Fruit fly (Drosophila melanogaster) whole organism, prepupa: Measurements from ENCODE around the gene NaPi-III.
A peak's percentile ranks its signal among the peaks of the same experiment; 100 is the strongest.

Experiments used
- CG10631 ChIP-seq: fragments of 200-800 bp; sonication (Bioruptor generic); optimal IDR thresholded peaks from 2 replicates; lab custom pipeline; 2016; ENCODE audit warnings: missing biosample characterization, missing genetic modification characterization
- CG10669 ChIP-seq: fragments of 200-800 bp; sonication (Bioruptor generic); optimal IDR thresholded peaks from 3 replicates; lab custom pipeline; 2018; ENCODE audit warnings: missing biosample characterization, mild to moderate bottlenecking, missing genetic modification characterization, moderate library complexity
- CG11294 ChIP-seq: fragments of 200-800 bp; sonication (Bioruptor generic); IDR thresholded peaks from 2 replicates; pipeline ENCODE4 v1.3.6; 2022; ENCODE audit warnings: missing biosample characterization, missing genetic modification characterization
- CG11762 ChIP-seq: fragments of 200-800 bp; sonication (Bioruptor generic); optimal IDR thresholded peaks from 3 replicates; lab custom pipeline; 2016; ENCODE audit warnings: missing biosample characterization, missing genetic modification characterization; ENCODE audit not compliant: insufficient read depth
- CG11902 ChIP-seq: fragments of 200-800 bp; sonication (Bioruptor generic); optimal IDR thresholded peaks from 3 replicates; lab custom pipeline; 2016; ENCODE audit warnings: missing biosample characterization, missing genetic modification characterization
- CG15336 ChIP-seq: fragments of 200-800 bp; sonication (Bioruptor generic); IDR thresholded peaks from 2 replicates; pipeline ENCODE4 v1.3.6; 2022; ENCODE audit warnings: missing biosample characterization, missing genetic modification characterization
- CG1621 ChIP-seq: fragments of 200-800 bp; sonication (Bioruptor generic); optimal IDR thresholded peaks from 3 replicates; lab custom pipeline; 2018; ENCODE audit warnings: missing biosample characterization, mild to moderate bottlenecking, missing genetic modification characterization
- CG16779 ChIP-seq: fragments of 200-800 bp; sonication (Bioruptor generic); optimal IDR thresholded peaks from 3 replicates; lab custom pipeline; 2017; ENCODE audit warnings: missing biosample characterization, mild to moderate bottlenecking, missing genetic modification characterization
- CG3032 ChIP-seq: fragments of 200-800 bp; optimal IDR thresholded peaks from 2 replicates; lab custom pipeline; 2019; ENCODE audit warnings: missing biosample characterization, mild to moderate bottlenecking, missing genetic modification characterization, moderate library complexity
- CG31627 ChIP-seq: fragments of 200-800 bp; sonication (Bioruptor generic); optimal IDR thresholded peaks from 3 replicates; lab custom pipeline; 2016; ENCODE audit warnings: missing biosample characterization, missing genetic modification characterization
- CG34406 ChIP-seq: fragments of 200-800 bp; sonication (Bioruptor generic); optimal IDR thresholded peaks from 3 replicates; lab custom pipeline; 2016; ENCODE audit warnings: missing biosample characterization, missing genetic modification characterization
- CG3919 ChIP-seq: fragments of 200-800 bp; sonication (Bioruptor generic); optimal IDR thresholded peaks from 3 replicates; lab custom pipeline; 2016; ENCODE audit warnings: missing biosample characterization, missing genetic modification characterization
- CG4318 ChIP-seq: fragments of 200-800 bp; sonication (Bioruptor generic); optimal IDR thresholded peaks from 3 replicates; lab custom pipeline; 2017; ENCODE audit warnings: missing biosample characterization, mild to moderate bottlenecking, missing genetic modification characterization
- CG6163 ChIP-seq: fragments of 200-800 bp; sonication (Bioruptor generic); IDR thresholded peaks from 3 replicates; pipeline ENCODE4 v1.3.6; 2022; ENCODE audit warnings: missing biosample characterization, missing genetic modification characterization
- CG6276 ChIP-seq: fragments of 200-800 bp; sonication (Bioruptor generic); optimal IDR thresholded peaks from 2 replicates; lab custom pipeline; 2017; ENCODE audit warnings: missing biosample characterization, mild to moderate bottlenecking, missing genetic modification characterization
- CG6792 ChIP-seq: fragments of 200-800 bp; sonication (Bioruptor generic); optimal IDR thresholded peaks from 3 replicates; lab custom pipeline; 2016; ENCODE audit warnings: missing biosample characterization, missing genetic modification characterization
- CG6808 ChIP-seq: fragments of 200-800 bp; sonication (Bioruptor generic); optimal IDR thresholded peaks from 3 replicates; lab custom pipeline; 2017; ENCODE audit warnings: missing biosample characterization, missing genetic modification characterization, mild to moderate bottlenecking, moderate library complexity, missing genetic modification reagents
- CG6854 ChIP-seq: fragments of 200-800 bp; sonication (Bioruptor generic); optimal IDR thresholded peaks from 2 replicates; lab custom pipeline; 2017; ENCODE audit warnings: missing biosample characterization, mild to moderate bottlenecking, missing genetic modification characterization
- CG8119 ChIP-seq: fragments of 200-800 bp; sonication (Bioruptor generic); IDR thresholded peaks from 3 replicates; pipeline ENCODE4 v1.3.6; 2022; ENCODE audit warnings: missing biosample characterization, missing genetic modification characterization
- CG8319 ChIP-seq: fragments of 200-800 bp; sonication (Bioruptor generic); optimal IDR thresholded peaks from 3 replicates; lab custom pipeline; 2016; ENCODE audit warnings: missing biosample characterization, missing genetic modification characterization
- CG8632 ChIP-seq: fragments of 200-800 bp; sonication (Bioruptor generic); optimal IDR thresholded peaks from 3 replicates; lab custom pipeline; 2016; ENCODE audit warnings: missing biosample characterization, missing genetic modification characterization
- CG9139 ChIP-seq: fragments of 200-800 bp; sonication (Bioruptor generic); optimal IDR thresholded peaks from 3 replicates; lab custom pipeline; 2017; ENCODE audit warnings: missing biosample characterization, mild to moderate bottlenecking, missing genetic modification characterization
- Eip75B ChIP-seq: fragments of 200-800 bp; sonication (Bioruptor generic); optimal IDR thresholded peaks from 3 replicates; lab custom pipeline; 2016; ENCODE audit warnings: missing biosample characterization, missing genetic modification characterization
- Eip78C ChIP-seq: fragments of 200-800 bp; sonication (Bioruptor generic); peaks from one replicate; lab custom pipeline; 2016; ENCODE audit warnings: missing biosample characterization, missing genetic modification characterization
- Eip93F ChIP-seq: fragments of 200-800 bp; sonication (Bioruptor generic); optimal IDR thresholded peaks from 2 replicates; lab custom pipeline; 2016; ENCODE audit warnings: missing biosample characterization, mild to moderate bottlenecking, missing genetic modification characterization
- Ets21C ChIP-seq: fragments of 200-800 bp; sonication (Bioruptor generic); optimal IDR thresholded peaks from 3 replicates; lab custom pipeline; 2016; ENCODE audit warnings: missing biosample characterization, missing genetic modification characterization
- Ets96B ChIP-seq: fragments of 200-800 bp; optimal IDR thresholded peaks from 2 replicates; lab custom pipeline; 2019; ENCODE audit warnings: missing biosample characterization, mild to moderate bottlenecking, missing genetic modification characterization, moderate library complexity
- Gug ChIP-seq: fragments of 200-800 bp; sonication (Bioruptor generic); IDR thresholded peaks from 2 replicates; pipeline ENCODE4 v1.3.6; 2022; ENCODE audit warnings: missing biosample characterization, missing genetic modification characterization
- Hr38 ChIP-seq: sonication (Bioruptor generic); optimal IDR thresholded peaks from 2 replicates; lab custom pipeline; 2016; ENCODE audit warnings: missing biosample characterization, missing genetic modification characterization
- Hr39 ChIP-seq: fragments of 200-800 bp; sonication (Bioruptor generic); optimal IDR thresholded peaks from 2 replicates; lab custom pipeline; 2016; ENCODE audit warnings: missing biosample characterization, missing genetic modification characterization
- Lpt ChIP-seq: fragments of 200-800 bp; sonication (Bioruptor generic); optimal IDR thresholded peaks from 3 replicates; lab custom pipeline; 2016; ENCODE audit warnings: missing biosample characterization, missing genetic modification characterization
- OdsH ChIP-seq: fragments of 200-800 bp; sonication (Bioruptor generic); optimal IDR thresholded peaks from 3 replicates; lab custom pipeline; 2016; ENCODE audit warnings: missing biosample characterization, missing genetic modification characterization
- Smox ChIP-seq: fragments of 200-800 bp; sonication (Bioruptor generic); optimal IDR thresholded peaks from 3 replicates; lab custom pipeline; 2016; ENCODE audit warnings: missing biosample characterization, missing genetic modification characterization
- Sox102F ChIP-seq: fragments of 200-800 bp; sonication (Bioruptor generic); optimal IDR thresholded peaks from 2 replicates; lab custom pipeline; 2016; ENCODE audit warnings: missing biosample characterization, mild to moderate bottlenecking, missing genetic modification characterization
- Sox14 ChIP-seq: fragments of 200-800 bp; sonication (Bioruptor generic); optimal IDR thresholded peaks from 3 replicates; lab custom pipeline; 2016; ENCODE audit warnings: missing biosample characterization, missing genetic modification characterization
- acj6 ChIP-seq: fragments of 200-800 bp; sonication (Bioruptor generic); optimal IDR thresholded peaks from 3 replicates; lab custom pipeline; 2016; ENCODE audit warnings: missing biosample characterization, missing genetic modification characterization
- cyc ChIP-seq: fragments of 200-800 bp; sonication (Bioruptor generic); optimal IDR thresholded peaks from 3 replicates; lab custom pipeline; 2016; ENCODE audit warnings: missing biosample characterization, missing genetic modification characterization
- dac ChIP-seq: fragments of 200-800 bp; sonication (Bioruptor generic); optimal IDR thresholded peaks from 2 replicates; lab custom pipeline; 2017; ENCODE audit warnings: missing biosample characterization, mild to moderate bottlenecking, missing genetic modification characterization
- eg ChIP-seq: fragments of 200-800 bp; sonication (Bioruptor generic); IDR thresholded peaks from 3 replicates; pipeline ENCODE4 v1.3.6; 2022; ENCODE audit warnings: missing biosample characterization, missing genetic modification characterization
- fd59A ChIP-seq: fragments of 200-800 bp; sonication (Bioruptor generic); optimal IDR thresholded peaks from 2 replicates; lab custom pipeline; 2017; ENCODE audit warnings: missing biosample characterization, mild to moderate bottlenecking, missing genetic modification characterization, missing genetic modification reagents
- lz ChIP-seq: fragments of 200-800 bp; sonication (Bioruptor generic); optimal IDR thresholded peaks from 3 replicates; lab custom pipeline; 2016; ENCODE audit warnings: missing biosample characterization, missing genetic modification characterization
- net ChIP-seq: fragments of 200-800 bp; sonication (Bioruptor generic); optimal IDR thresholded peaks from 3 replicates; lab custom pipeline; 2016; ENCODE audit warnings: missing biosample characterization, missing genetic modification characterization
- pdm3 ChIP-seq: fragments of 200-800 bp; sonication (Bioruptor generic); optimal IDR thresholded peaks from 3 replicates; lab custom pipeline; 2016; ENCODE audit warnings: missing biosample characterization, missing genetic modification characterization
- salr ChIP-seq, 2 experiments: fragments of 200-800 bp; sonication (Bioruptor generic); optimal IDR thresholded peaks; 3 replicates each; lab custom pipeline; 2016 to 2018; ENCODE audit warnings: missing biosample characterization in 2 of 2, missing genetic modification characterization in 2 of 2, mild to moderate bottlenecking in 1 of 2
- spab ChIP-seq: fragments of 200-800 bp; sonication (Bioruptor generic); optimal IDR thresholded peaks from 2 replicates; lab custom pipeline; 2017; ENCODE audit warnings: missing biosample characterization, mild to moderate bottlenecking, missing genetic modification characterization, missing genetic modification reagents
- ss ChIP-seq, 2 experiments: fragments of 200-800 bp; sonication (Bioruptor generic); optimal IDR thresholded peaks; 2 replicates in 1 of 2; 3 replicates in 1 of 2; lab custom pipeline; 2017 to 2018; ENCODE audit warnings: mild to moderate bottlenecking in 2 of 2, missing biosample characterization in 2 of 2, missing genetic modification characterization in 2 of 2, moderate library complexity in 1 of 2
- svp ChIP-seq: fragments of 200-800 bp; sonication (Bioruptor generic); peaks from one replicate; lab custom pipeline; 2016; ENCODE audit warnings: missing biosample characterization, missing genetic modification characterization
- topi ChIP-seq: fragments of 200-800 bp; sonication (Bioruptor generic); optimal IDR thresholded peaks from 3 replicates; lab custom pipeline; 2016; ENCODE audit warnings: missing biosample characterization, missing genetic modification characterization
- vri ChIP-seq: fragments of 200-800 bp; sonication (Bioruptor generic); optimal IDR thresholded peaks from 3 replicates; lab custom pipeline; 2016; ENCODE audit warnings: missing biosample characterization, mild to moderate bottlenecking, missing genetic modification characterization

NaPi-III gene

DNA sequence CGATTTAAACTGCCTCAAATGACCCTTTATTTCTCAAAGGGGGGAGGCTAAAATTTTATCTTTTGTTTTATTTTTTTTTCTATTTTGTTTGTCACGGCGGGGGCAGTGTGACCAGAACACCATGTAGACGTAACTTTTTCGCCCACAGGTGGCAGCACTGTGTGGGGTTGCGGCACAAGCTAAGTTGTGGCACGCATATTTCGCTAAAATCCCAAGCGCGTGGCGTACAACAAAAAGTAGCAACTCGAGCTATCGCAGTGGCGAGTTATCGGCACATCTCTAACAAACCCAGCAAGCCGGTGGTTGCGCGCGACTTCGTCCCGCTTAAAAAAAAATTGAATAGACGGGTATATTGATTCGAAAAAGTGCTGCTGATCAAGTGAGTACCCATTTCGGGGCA is at the start of gene NaPi-III, which contains the start of gene Ufd1 (continued):
- peak; percentile 78 for TF ChIP-seq Sox14
- TF ChIP-seq, all 60 proteins: peak for 21

DNA sequence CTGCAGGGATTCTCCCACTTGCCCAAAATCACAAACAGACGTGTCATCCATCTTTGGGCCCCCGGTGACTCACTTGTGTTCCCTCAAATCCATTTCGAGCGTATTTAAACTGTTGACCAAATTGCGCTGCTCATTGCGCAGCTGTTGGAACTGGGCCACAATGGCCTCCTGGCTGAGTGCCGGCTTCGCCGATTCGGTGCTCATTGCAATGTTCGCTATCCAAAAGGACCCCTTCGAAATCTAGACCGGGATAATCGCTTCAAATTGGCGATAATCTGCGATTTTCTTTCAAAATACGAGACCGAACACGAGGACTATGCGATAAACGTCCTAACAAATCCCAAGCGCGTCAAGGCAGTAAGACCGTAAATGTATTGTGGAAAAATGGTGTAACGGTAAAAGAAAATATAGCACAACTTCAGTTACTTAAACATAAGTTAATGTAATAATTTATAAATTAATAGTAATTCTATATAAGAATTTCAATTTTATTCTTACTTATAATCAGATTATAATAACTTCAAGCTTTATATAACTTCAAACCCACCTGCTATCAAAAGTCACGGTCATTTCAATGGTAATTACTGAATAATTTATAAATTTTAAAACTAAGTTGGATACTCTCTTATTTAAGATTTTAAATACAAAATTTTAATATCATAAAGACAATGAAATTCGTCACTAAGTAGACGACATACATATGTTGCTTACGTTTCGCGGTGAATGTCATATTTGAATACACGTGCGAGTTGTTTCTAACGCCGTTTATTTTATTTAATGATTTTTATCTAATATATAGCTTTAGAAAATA is 48.9 kb upstream of the NaPi-III start, which contains the start of the genes Pfdn2 and Noc1:
Gene Pfdn2, minus strand, starts transcription at position 346 of the 811 bp plus-strand sequence.
Gene Noc1, plus strand, starts transcription at position 727 of the 811 bp plus-strand sequence.
- TF ChIP-seq Smox (GFP tag; lab: Kevin White, UChicago) = no peak
- no peak for TF ChIP-seq cyc (GFP tag; lab: Kevin White, UChicago)
- TF ChIP-seq CG6163 = no peak
- no peak for TF ChIP-seq Sox14
- no peak for TF ChIP-seq CG16779 (tag; lab: Kevin White, UChicago)
- TF ChIP-seq CG31627 (GFP tag; lab: Kevin White, UChicago) = peak; percentile 51
- no peak for TF ChIP-seq CG9139 (GFP tag; lab: Kevin White, UChicago)
- TF ChIP-seq Lpt (GFP tag; lab: Kevin White, UChicago) = no peak
- TF ChIP-seq CG15336 (GFP tag; lab: Robert Waterston, UW) = 0 out of 2 replicates have a peak, but pooled peaks have one; percentile 7
- TF ChIP-seq OdsH (GFP tag; lab: Kevin White, UChicago) = no peak
- TF ChIP-seq Sox102F (GFP tag; lab: Kevin White, UChicago) = no peak
- no peak for TF ChIP-seq CG8119 (GFP tag; lab: Robert Waterston, UW)
- TF ChIP-seq CG11294 = peak; percentile 50; the same call in 1 of the 2 replicates
- TF ChIP-seq ss (GFP tag; optimal IDR thresholded peaks at IDR 0.05; lab: Kevin White, UChicago) = no peak
- no peak for TF ChIP-seq CG6276 (GFP tag; lab: Kevin White, UChicago)
- peak; percentile 31 for TF ChIP-seq CG3032
- TF ChIP-seq Gug = peak; percentile 30; the same call in 1 of the 2 replicates
- no peak for TF ChIP-seq net
- TF ChIP-seq salr (GFP tag; optimal IDR thresholded peaks at IDR 0.05; lab: Kevin White, UChicago) = no peak
- TF ChIP-seq CG6808 (GFP tag; lab: Kevin White, UChicago) = no peak
- TF ChIP-seq CG3919 (GFP tag; lab: Kevin White, UChicago) = no peak
- TF ChIP-seq Eip93F (GFP tag; lab: Kevin White, UChicago) = no peak
- TF ChIP-seq Hr39 (GFP tag; lab: Kevin White, UChicago) = no peak
- no peak for TF ChIP-seq Hr38 (GFP tag; lab: Kevin White, UChicago)
- TF ChIP-seq CG11902 = no peak
- no peak for TF ChIP-seq CG6792 (GFP tag; lab: Kevin White, UChicago)
- TF ChIP-seq CG11762 = no peak
- TF ChIP-seq lz = peak; percentile 38
- TF ChIP-seq CG1621 = no peak
- TF ChIP-seq Ets96B = no peak
- no peak for TF ChIP-seq CG34406 (GFP tag; lab: Kevin White, UChicago)
- no peak for TF ChIP-seq Eip78C (GFP tag; lab: Kevin White, UChicago)
- peak; percentile 20 for TF ChIP-seq CG6854 (GFP tag; lab: Kevin White, UChicago)
- peak; percentile 2 for TF ChIP-seq CG8319 (GFP tag; lab: Kevin White, UChicago)
- TF ChIP-seq Eip75B (GFP tag; lab: Kevin White, UChicago) = no peak
- TF ChIP-seq dac = no peak
- TF ChIP-seq topi = no peak
- TF ChIP-seq CG10669 (GFP tag; lab: Kevin White, UChicago) = no peak
- peak; percentile 73 for TF ChIP-seq CG10631 (GFP tag; lab: Kevin White, UChicago)
- TF ChIP-seq pdm3 = no peak
- no peak for TF ChIP-seq svp
- no peak for TF ChIP-seq CG4318 (GFP tag; lab: Kevin White, UChicago)
- no peak for TF ChIP-seq CG8632 (GFP tag; lab: Kevin White, UChicago)
- TF ChIP-seq vri (GFP tag; lab: Kevin White, UChicago) = no peak
- no peak for TF ChIP-seq acj6 (GFP tag; lab: Kevin White, UChicago)
- no peak for TF ChIP-seq Ets21C
- TF ChIP-seq eg (GFP tag; lab: Robert Waterston, UW) = no peak
- TF ChIP-seq spab (GFP tag; lab: Kevin White, UChicago) = no peak
- TF ChIP-seq fd59A (GFP tag; lab: Kevin White, UChicago) = no peak
